Worm (Caenorhabditis elegans): ENCODE results near the gene fbxa-188.

The fbxa-188 gene

ce11 chrV:17317786-17318185 lies 26.9 kb downstream of the fbxa-188 start, which contains the start of gene srz-58 (continued):
- TF ChIP-seq nfya-1 (tag; optimal IDR thresholded peaks at IDR 0.05; ENCODE audit: borderline replicate concordance, insufficient read depth) (no peak), die-1 (tag; optimal IDR thresholded peaks at IDR 0.05) (peak; percentile 3), hrde-1 (tag; optimal IDR thresholded peaks at IDR 0.05; ENCODE audit: borderline replicate concordance) (no peak), ets-4 (GFP tag; optimal IDR thresholded peaks at IDR 0.05) (no peak), F52B5.7 (tag; optimal IDR thresholded peaks at IDR 0.05) (no peak), attf-3 (GFP tag; conservative IDR thresholded peaks at IDR 0.05) (no peak), ceh-91 (GFP tag; IDR thresholded peaks at IDR 0.05) (no peak), cebp-2 (GFP tag; IDR thresholded peaks at IDR 0.05) (no peak), sea-2 (GFP tag; IDR thresholded peaks at IDR 0.05) (no peak), tlf-1 (GFP tag; optimal IDR thresholded peaks at IDR 0.05) (no peak), rpc-1 (optimal IDR thresholded peaks at IDR 0.05) (peak; percentile 53), rpc-1 (tag; optimal IDR thresholded peaks at IDR 0.05) (peak; percentile 74), lin-54 (GFP tag; optimal IDR thresholded peaks at IDR 0.05) (no peak), rec-8 (tag; optimal IDR thresholded peaks at IDR 0.05) (no peak), F10E7.11 (tag; optimal IDR thresholded peaks at IDR 0.05) (no peak), nhr-179 (tag; optimal IDR thresholded peaks at IDR 0.05) (no peak), unc-130 (GFP tag; optimal IDR thresholded peaks at IDR 0.05) (no peak), attf-6 (GFP tag; IDR thresholded peaks at IDR 0.05) (peak; percentile 69; the same call in 1 of the 2 replicates), sptf-2 (GFP tag; optimal IDR thresholded peaks at IDR 0.05) (no peak), snpc-3.4 (tag; optimal IDR thresholded peaks at IDR 0.05) (no peak), sdz-38 (tag; optimal IDR thresholded peaks at IDR 0.05) (no peak), ceh-40 (GFP tag; IDR thresholded peaks at IDR 0.05) (no peak), Y79H2A.3 (GFP tag; conservative IDR thresholded peaks at IDR 0.05) (no peak), xnd-1 (tag; optimal IDR thresholded peaks at IDR 0.05) (no peak), lin-40 (tag; optimal IDR thresholded peaks at IDR 0.05) (no peak), dox-1 (GFP tag; IDR thresholded peaks at IDR 0.05) (0 out of 2 replicates have a peak, but pooled peaks have one; percentile 20), aptf-2 (GFP tag; conservative IDR thresholded peaks at IDR 0.05) (no peak), F57C9.4 (tag; optimal IDR thresholded peaks at IDR 0.05) (no peak), F39B2.1 (GFP tag; IDR thresholded peaks at IDR 0.05) (no peak), Y53F4B.3 (GFP tag; IDR thresholded peaks at IDR 0.05) (no peak), hsf-1 (GFP tag; IDR thresholded peaks at IDR 0.05) (no peak), B0035.1 (tag; optimal IDR thresholded peaks at IDR 0.05) (no peak)

DNA sequence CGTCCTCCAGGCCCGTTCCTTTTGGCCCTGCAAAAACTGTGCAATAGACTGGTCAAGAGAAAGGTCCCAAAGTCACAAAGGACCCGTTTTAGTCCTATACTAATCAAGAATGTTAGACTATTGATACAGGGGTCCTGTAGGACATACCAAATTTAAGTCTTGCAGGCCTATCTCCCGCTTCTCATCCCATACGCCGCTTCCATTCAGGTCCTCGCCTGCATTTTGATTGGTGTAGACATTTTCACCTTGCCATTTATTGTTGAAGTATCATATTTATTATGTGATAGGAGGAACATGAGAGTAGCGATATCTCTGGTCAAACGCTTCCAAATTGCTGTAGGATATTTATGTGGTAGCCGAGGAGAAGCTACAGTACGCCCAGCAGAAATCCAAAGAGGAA lies 27.4 kb downstream of the fbxa-188 start:
- TF ChIP-seq sea-2 (GFP tag; IDR thresholded peaks at IDR 0.05), result 0 out of 2 replicates have a peak, but pooled peaks have one; percentile 56
- TF ChIP-seq K11D2.4 (GFP tag; IDR thresholded peaks at IDR 0.05), result no peak

- no peak for TF ChIP-seq T26A5.8 (tag; optimal IDR thresholded peaks at IDR 0.05)
- TF ChIP-seq snpc-4 (GFP tag; optimal IDR thresholded peaks at IDR 0.05), result no peak
- TF ChIP-seq snpc-4 (tag; optimal IDR thresholded peaks at IDR 0.05), result peak in 1 of 4 experiments; percentile 17
- peak; percentile 81 for TF ChIP-seq hmg-1.2 (GFP tag; IDR thresholded peaks at IDR 0.05)
Measured at ce11 chrV:17315063-17315462, 29.7 kb downstream of the fbxa-188 start, which contains the start of gene F31E9.6. Gene F31E9.6, minus strand, starts transcription at chrV:17315153.

All from whole organism, young adult.